Fruit fly (Drosophila melanogaster): ENCODE measurements around the gene CG7091.

The CG7091 gene

DNA sequence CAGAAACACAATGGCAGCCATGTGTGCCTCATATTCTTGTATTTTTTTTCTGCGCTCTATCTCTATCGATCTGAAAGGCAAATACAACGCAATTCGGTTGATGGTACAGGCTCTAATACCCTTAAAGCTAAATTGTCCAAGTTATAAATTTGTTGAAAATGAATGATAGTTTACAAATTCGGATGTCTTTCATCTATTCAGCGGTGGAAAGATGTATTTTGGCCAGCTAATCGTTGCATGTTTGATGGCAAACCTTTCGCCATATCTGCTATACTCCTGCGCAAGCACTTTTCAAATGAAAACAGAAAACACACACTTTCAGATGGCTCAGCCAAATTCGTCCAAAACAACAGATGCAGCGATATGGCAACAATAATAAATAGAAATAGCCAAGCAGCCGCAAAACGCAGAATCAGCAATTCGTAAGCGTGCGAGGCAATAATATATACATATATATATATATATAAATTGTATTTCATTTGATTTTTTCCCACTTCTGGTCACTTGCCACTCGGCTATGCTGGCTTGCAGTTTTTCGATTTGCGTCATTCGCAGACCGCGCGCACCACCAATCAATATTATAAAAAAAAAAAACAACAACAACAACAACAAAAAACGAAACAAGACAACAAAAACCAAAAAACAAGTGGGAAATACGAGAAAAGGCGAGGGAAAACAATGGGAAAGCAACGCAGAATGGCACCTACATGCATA lies 36.5 kb downstream of the CG7091 start:
- TF ChIP-seq CG8478 (optimal IDR thresholded peaks at IDR 0.05) (no peak), CTCF (optimal IDR thresholded peaks at IDR 0.05) (no peak)

DNA sequence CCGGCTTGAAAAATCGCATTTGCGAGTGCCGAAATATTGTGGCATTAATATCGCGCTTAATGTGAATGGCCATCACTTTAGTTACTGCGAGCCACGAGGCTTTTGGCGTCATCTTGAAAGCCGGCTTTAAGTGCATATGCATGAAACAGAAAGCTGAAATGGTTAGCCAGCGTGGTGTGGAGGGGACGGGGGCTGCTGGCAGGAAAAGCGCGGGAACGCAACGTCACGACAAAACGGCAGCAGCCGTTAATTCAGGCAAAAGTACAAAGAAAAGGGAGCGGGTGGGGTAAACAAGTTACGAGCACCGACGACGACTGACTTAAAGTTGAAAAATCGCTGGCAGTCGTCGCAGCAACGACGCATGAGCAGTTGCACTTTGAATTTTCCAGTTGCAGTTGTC lies 37.6 kb downstream of the CG7091 start:
- TF ChIP-seq CG8478 (optimal IDR thresholded peaks at IDR 0.05) (no peak), CTCF (optimal IDR thresholded peaks at IDR 0.05) (no peak)

DNA sequence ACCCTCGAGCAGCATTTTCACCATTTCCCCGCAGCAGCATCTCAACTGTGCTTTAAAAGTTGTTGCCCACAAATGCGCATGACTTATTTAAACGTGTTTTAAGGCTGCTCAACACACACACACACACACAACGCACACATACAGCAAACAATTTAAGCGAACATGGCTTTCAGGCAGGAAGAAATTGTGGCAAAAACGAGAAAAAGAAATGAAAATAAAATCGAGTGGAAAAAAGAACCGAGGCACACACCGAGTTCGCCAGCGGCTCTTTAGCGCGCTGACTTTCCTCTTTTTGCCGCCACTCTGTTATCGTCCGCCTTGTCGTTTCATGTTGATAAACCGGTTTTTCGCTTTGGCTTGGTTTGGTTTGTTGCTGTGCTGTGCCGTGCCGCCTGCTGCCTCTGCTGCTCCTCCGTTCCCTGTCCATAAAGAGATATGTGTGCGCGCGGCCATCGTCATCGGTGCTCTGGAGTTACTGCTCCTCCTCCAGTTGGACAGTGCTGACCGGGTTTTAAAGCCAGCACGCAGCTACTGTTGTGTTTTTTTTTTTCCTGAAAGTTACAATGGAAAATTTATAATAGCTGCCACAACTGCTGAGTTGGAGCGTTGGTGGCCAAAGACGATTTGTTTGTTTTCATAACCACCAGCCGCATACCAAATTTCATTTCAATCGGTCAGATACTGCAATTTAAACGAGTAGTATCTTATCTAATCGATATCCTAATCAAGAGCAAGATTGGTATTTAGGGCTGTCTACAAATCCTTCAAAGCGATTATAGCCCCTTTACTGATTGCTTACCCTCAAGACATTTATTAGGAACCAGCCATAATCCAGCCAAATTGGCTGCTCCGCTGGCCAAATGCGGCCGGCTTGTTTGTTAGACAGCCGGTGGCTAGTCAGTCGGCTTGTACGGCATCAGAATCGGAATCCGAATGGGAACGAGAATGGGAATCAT lies 38.3 kb downstream of the CG7091 start:
- no peak for TF ChIP-seq CTCF (optimal IDR thresholded peaks at IDR 0.05)
- no peak for TF ChIP-seq CG8478 (optimal IDR thresholded peaks at IDR 0.05)

DNA sequence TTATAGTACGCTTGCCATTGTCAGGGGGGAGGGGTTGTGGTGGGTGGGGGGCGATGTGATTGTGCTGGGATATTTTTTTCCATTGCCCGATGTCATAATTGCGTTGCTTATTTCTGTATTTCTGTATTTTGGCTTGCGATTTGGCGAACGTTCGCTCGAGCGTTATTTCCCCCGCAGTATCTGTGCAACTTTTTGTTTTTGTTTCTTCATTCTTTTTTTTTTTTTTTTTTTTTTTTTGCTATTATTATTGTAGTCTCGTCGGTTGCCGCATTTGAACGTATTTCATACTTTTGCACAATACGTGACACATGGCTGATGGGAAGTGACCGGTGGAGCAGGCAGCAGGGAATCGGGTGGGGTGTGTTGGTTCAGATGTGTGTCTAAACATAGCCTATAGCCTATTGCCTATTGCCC lies 39.8 kb downstream of the CG7091 start:
- TF ChIP-seq CTCF (optimal IDR thresholded peaks at IDR 0.05) = no peak
- TF ChIP-seq CG8478 (optimal IDR thresholded peaks at IDR 0.05) = no peak

dm6 chr3R:13018284-13018900 lies 40.6 kb downstream of the CG7091 start:
- no peak for TF ChIP-seq CTCF (optimal IDR thresholded peaks at IDR 0.05)
- TF ChIP-seq CG8478 (optimal IDR thresholded peaks at IDR 0.05) = no peak

DNA sequence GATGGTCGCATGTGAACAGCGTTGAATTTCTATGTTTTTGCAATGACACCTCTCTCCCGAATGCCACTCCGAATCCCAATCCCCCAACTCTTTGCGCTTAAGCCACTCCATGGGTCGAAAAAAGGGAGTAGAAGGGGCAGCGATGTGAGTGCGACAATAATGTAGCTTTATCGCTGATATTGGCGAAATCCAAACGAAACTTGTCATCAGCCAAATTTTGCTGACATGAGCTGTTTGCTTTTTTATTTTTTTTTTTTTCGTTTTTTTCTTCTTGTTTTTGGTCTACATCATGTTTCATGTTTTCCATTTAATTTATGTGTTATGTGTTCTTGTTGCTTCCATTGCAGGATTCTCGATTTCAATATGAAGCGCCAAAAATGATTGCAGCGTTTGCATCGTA lies 41.2 kb downstream of the CG7091 start:
- TF ChIP-seq CG8478 (optimal IDR thresholded peaks at IDR 0.05) (no peak), CTCF (optimal IDR thresholded peaks at IDR 0.05) (no peak)

All from S2 (cell line).